Fruit fly (Drosophila melanogaster): ENCODE data around the gene IPIP.

DNA sequence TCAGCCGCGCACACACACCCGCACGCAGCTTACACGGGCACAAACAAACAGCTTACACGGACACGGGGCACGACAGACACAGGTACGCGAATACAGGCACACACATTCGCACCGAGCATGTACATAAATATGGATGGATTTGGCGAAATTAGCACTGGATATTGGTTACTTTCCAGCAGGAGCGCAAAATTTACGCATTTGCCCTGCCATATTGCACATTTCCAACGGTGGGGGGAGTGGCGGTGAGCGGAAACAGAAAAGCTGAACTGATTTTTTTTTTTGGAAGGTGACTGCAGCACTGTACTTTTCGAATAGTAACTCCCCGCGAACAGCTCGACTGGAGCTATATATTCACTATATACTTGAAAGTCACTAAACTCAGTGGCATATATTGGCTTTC lies 49.4 kb upstream of the IPIP start:
- TF ChIP-seq peb (GFP tag; IDR thresholded peaks at IDR 0.05) (no peak), CG12155 (GFP tag; optimal IDR thresholded peaks at IDR 0.05) (no peak), CG13296 (GFP tag; optimal IDR thresholded peaks at IDR 0.05) (no peak), CG17568 (GFP tag; optimal IDR thresholded peaks at IDR 0.05) (no peak), CG6765 (GFP tag; optimal IDR thresholded peaks at IDR 0.05) (no peak), CG12104 (GFP tag; optimal IDR thresholded peaks at IDR 0.05) (no peak), CG1602 (GFP tag; optimal IDR thresholded peaks at IDR 0.05) (no peak), CG4730 (GFP tag; IDR thresholded peaks at IDR 0.05) (no peak), wor (GFP tag; IDR thresholded peaks at IDR 0.05) (no peak), Hsf (GFP tag; optimal IDR thresholded peaks at IDR 0.05) (no peak), lov (optimal IDR thresholded peaks at IDR 0.05) (no peak), lov (GFP tag; IDR thresholded peaks at IDR 0.05) (no peak), CG14014 (GFP tag; IDR thresholded peaks at IDR 0.05) (no peak), CG10147 (GFP tag; optimal IDR thresholded peaks at IDR 0.05) (no peak), tna (GFP tag; IDR thresholded peaks at IDR 0.05; ENCODE audit: partially characterized antibody) (no peak)
